Worm (Caenorhabditis elegans) whole organism, L4/young adult: Measurements from ENCODE around the gene glrx-5.

Experiments used
- W03F9.2 ChIP-seq: fragments of 150-350 bp; optimal IDR thresholded peaks from 2 replicates; lab custom pipeline; 2014; ENCODE audit warnings: missing biosample characterization, missing genetic modification characterization
- him-1 ChIP-seq: sonication (generic microtip); optimal IDR thresholded peaks from 2 replicates; lab custom pipeline; 2016; ENCODE audit warnings: missing genotype, missing genetic modification reagents, missing genetic modification characterization, missing compliant biosample characterization

DNA sequence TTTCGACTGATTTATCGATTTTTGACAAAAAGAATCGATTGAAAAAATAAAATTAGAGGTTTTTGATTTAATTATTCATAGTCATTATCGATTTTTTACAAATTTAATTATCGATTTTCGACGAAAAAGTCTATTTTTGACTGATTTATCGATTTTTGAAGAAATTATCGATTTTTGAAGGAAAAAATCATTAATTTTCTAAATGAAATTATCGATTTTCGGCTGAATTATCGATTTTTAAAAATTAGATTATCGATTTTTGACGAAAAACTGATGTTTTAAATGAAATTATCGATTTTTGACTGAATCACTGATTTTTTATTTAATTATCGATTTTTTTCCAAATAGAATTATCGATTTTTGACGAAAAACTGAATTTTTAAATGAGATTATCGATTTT, 37.4 kb upstream of the glrx-5 start:
- TF ChIP-seq him-1 (tag; lab: Kevin White, UChicago) (no peak), W03F9.2 (tag; lab: Kevin White, UChicago) (no peak)
